Worm (Caenorhabditis elegans) whole organism, mixed stage, embryonic: Measurements from ENCODE around the gene mrpl-39.

Experiments
- blmp-1 ChIP-seq: fragments of 150-350 bp; optimal IDR thresholded peaks from 2 replicates; lab custom pipeline; 2014; ENCODE audit warnings: missing biosample characterization, missing genetic modification characterization
- elt-1 ChIP-seq: sonication (generic microtip); optimal IDR thresholded peaks from 2 replicates; lab custom pipeline; 2017; ENCODE audit warnings: missing genetic modification characterization, mild to moderate bottlenecking, missing compliant biosample characterization, antibody characterized with exemption, moderate library complexity, borderline replicate concordance; ENCODE audit not compliant: insufficient read depth
- lsy-2 ChIP-seq: fragments of 150-350 bp; optimal IDR thresholded peaks from 2 replicates; lab custom pipeline; 2014; ENCODE audit warnings: missing biosample characterization, missing genetic modification characterization
- nhr-12 ChIP-seq: fragments of 150-350 bp; optimal IDR thresholded peaks from 2 replicates; lab custom pipeline; 2014; ENCODE audit warnings: missing biosample characterization, missing genetic modification characterization
- nhr-28 ChIP-seq: fragments of 150-350 bp; optimal IDR thresholded peaks from 2 replicates; lab custom pipeline; 2014; ENCODE audit warnings: missing biosample characterization, missing genetic modification characterization
- nhr-76 ChIP-seq: sonication (generic microtip); optimal IDR thresholded peaks from 2 replicates; lab custom pipeline; 2017; ENCODE audit warnings: missing biosample characterization, missing genetic modification characterization
- unc-39 ChIP-seq: fragments of 150-350 bp; optimal IDR thresholded peaks from 2 replicates; lab custom pipeline; 2014; ENCODE audit warnings: missing biosample characterization, missing genetic modification characterization
- unc-62 ChIP-seq: fragments of 150-350 bp; optimal IDR thresholded peaks from 2 replicates; lab custom pipeline; 2014; ENCODE audit warnings: missing biosample characterization, missing genetic modification reagents, missing genetic modification characterization
- ztf-11 ChIP-seq: fragments of 150-350 bp; optimal IDR thresholded peaks from 2 replicates; lab custom pipeline; 2014; ENCODE audit warnings: missing biosample characterization, missing genetic modification characterization

DNA sequence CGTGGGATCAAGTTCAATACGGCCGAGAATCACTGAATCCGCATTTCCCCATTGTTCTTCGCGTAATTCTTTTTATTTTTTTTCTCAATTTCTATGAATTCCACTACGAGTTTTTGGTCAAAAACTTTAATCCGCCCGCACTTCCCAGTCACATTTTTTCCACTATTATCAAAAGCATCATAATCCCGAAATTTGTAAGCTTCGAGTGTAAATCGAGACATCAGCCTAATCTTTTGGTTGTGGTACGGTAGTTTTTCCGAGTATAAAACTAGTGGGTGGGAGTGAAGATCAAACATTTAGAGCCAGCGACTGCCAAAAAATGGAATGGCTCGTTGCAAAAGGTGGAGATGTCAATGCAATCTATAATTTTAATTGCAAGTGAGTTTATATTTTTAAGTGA is 14.2 kb upstream of the mrpl-39 start, which contains the start of gene srt-42:
- TF ChIP-seq nhr-76 (tag; lab: Kevin White, UChicago) (no peak), nhr-12 (tag; lab: Kevin White, UChicago) (no peak), elt-1 (no peak), ztf-11 (tag; lab: Kevin White, UChicago) (no peak), unc-39 (no peak), lsy-2 (no peak), blmp-1 (tag; lab: Kevin White, UChicago) (no peak), nhr-28 (tag; lab: Kevin White, UChicago) (no peak), unc-62 (GFP tag; lab: Kevin White, UChicago) (no peak)
